Worm (Caenorhabditis elegans): ENCODE data around the gene ttr-54.

DNA sequence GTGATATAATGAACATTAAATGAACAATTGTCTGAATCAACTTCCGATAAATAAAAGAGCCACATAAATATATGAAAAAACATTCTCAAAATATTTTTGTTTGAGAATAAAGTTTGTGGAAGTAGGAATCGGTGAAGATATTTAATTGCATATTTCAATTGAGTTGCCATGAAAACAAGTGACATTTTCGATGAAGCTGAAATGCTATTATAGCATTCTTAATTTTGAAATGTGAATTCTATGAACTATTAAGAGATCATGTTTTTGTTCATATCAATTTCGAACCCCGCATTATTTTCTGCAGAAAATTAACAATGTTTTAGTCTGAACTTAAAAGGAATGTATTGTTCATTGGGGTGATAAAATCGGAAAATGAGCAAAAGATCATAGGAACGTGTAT lies 33.4 kb upstream of the ttr-54 start, which contains the start of gene irld-21:
- TF ChIP-seq nfya-1 (tag; optimal IDR thresholded peaks at IDR 0.05; ENCODE audit: insufficient read depth), result no peak
- TF ChIP-seq ztf-4 (tag; optimal IDR thresholded peaks at IDR 0.05), result no peak
- no peak for TF ChIP-seq nhr-25 (tag; optimal IDR thresholded peaks at IDR 0.05)
- no peak for TF ChIP-seq jun-1 (tag; optimal IDR thresholded peaks at IDR 0.05)
- TF ChIP-seq egl-27 (tag; optimal IDR thresholded peaks at IDR 0.05), result no peak
- TF ChIP-seq mdl-1 (tag; optimal IDR thresholded peaks at IDR 0.05), result no peak
